Worm (Caenorhabditis elegans): Measurements from ENCODE around the gene F42D1.4.
A peak's percentile ranks its signal among the peaks of the same experiment; 100 is the strongest.

DNA sequence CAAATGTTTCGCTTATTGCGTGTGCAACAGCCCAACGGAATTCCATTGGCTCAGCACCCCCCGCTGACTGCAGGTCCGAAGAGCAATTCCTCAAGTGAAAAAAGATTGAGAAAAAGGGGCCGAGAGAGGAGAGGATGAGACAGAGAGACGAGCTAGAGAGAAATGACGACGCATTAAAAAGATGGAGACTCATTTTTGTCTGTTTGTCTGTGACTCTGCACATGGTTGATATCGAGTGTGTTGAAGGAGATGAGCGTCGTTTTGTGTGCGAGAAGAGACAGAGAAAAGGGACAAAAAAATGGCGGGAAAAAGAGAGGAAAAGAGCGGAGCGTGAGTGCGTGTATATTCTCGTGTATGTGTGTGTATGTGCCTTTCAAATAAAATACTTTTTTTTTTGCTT lies 34.0 kb downstream of the F42D1.4 start:
- TF ChIP-seq B0310.2 (tag; optimal IDR thresholded peaks at IDR 0.05) (no peak), flt-1 (GFP tag; IDR thresholded peaks at IDR 0.05) (no peak), F13C5.2 (tag; optimal IDR thresholded peaks at IDR 0.05) (peak; percentile 73), ama-1 (optimal IDR thresholded peaks at IDR 0.05) (no peak), sea-1 (GFP tag; conservative IDR thresholded peaks at IDR 0.05) (0 out of 2 replicates have a peak, but pooled peaks have one; percentile 39), ceh-36 (tag; optimal IDR thresholded peaks at IDR 0.05) (no peak), hmg-4 (GFP tag; optimal IDR thresholded peaks at IDR 0.05) (peak; percentile 82), ceh-13 (GFP tag; optimal IDR thresholded peaks at IDR 0.05) (no peak), pes-1 (GFP tag; IDR thresholded peaks at IDR 0.05) (no peak), tra-4 (tag; optimal IDR thresholded peaks at IDR 0.05) (no peak), aly-1 (tag; optimal IDR thresholded peaks at IDR 0.05) (no peak), tbx-37 (GFP tag; conservative IDR thresholded peaks at IDR 0.05) (no peak), ets-7 (tag; optimal IDR thresholded peaks at IDR 0.05) (no peak)
